Fruit fly (Drosophila melanogaster): ENCODE measurements around the gene CG31809.

- no peak for TF ChIP-seq CG16779 (tag; optimal IDR thresholded peaks at IDR 0.05)
- TF ChIP-seq Met (GFP tag; optimal IDR thresholded peaks at IDR 0.05) = no peak
Measured at dm6 chr2L:16879288-16879687, 20.8 kb upstream of the CG31809 start, which contains the start of the genes CG32832, CG31743 and CG34313.

Measured in whole organism, prepupa.